Worm (Caenorhabditis elegans) whole organism, L4/young adult: Measurements from ENCODE around the gene F17A2.13.

Source experiments
- W03F9.2 ChIP-seq: fragments of 150-350 bp; optimal IDR thresholded peaks from 2 replicates; lab custom pipeline; 2014; ENCODE audit warnings: missing biosample characterization, missing genetic modification characterization
- him-1 ChIP-seq: sonication (generic microtip); optimal IDR thresholded peaks from 2 replicates; lab custom pipeline; 2016; ENCODE audit warnings: missing genotype, missing genetic modification reagents, missing genetic modification characterization, missing compliant biosample characterization

DNA sequence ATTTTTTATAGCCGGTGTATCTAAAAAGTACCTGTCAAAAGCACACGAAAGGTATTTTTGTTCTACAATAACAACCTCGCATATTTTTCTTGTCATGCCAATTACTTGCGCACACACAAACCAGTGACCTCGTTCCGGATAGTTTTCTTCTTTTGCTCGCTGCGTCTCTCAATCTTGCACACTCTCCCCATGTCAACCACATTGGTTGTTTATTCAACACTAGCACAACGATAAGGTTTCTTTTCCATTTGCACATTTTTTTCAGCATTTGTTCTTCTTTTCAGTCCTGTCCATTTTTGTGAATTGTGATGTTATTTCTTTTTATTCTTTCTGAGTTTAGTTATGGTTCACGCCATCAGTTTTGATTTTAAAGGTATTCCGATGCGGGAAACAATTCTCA, 28.8 kb downstream of the F17A2.13 start, which contains the start of gene F42F12.3:
- TF ChIP-seq W03F9.2 (tag; lab: Kevin White, UChicago): no peak
- no peak for TF ChIP-seq him-1 (tag; lab: Kevin White, UChicago)
